Worm (Caenorhabditis elegans): ENCODE results near the gene lys-3.

lys-3 gene

ce11 chrV:10297099-10297498 lies 13.8 kb upstream of the lys-3 start, which contains the start of gene B0024.4:
B0024.4 (plus strand) TSS chrV:10297399.
- no peak for TF ChIP-seq ceh-39 (tag; optimal IDR thresholded peaks at IDR 0.05)
- no peak for TF ChIP-seq nhr-28 (tag; optimal IDR thresholded peaks at IDR 0.05)
- TF ChIP-seq ceh-83 (GFP tag; optimal IDR thresholded peaks at IDR 0.05), result no peak
- no peak for TF ChIP-seq nhr-12 (tag; optimal IDR thresholded peaks at IDR 0.05)
- no peak for TF ChIP-seq sem-2 (GFP tag; optimal IDR thresholded peaks at IDR 0.05)
- no peak for TF ChIP-seq lin-13 (tag; optimal IDR thresholded peaks at IDR 0.05)
- TF ChIP-seq bed-3 (GFP tag; optimal IDR thresholded peaks at IDR 0.05), result no peak
- no peak for TF ChIP-seq unc-39 (tag; optimal IDR thresholded peaks at IDR 0.05)
- no peak for TF ChIP-seq lin-32 (GFP tag; optimal IDR thresholded peaks at IDR 0.05)

ce11 chrV:10294549-10294948 lies 11.2 kb upstream of the lys-3 start, which contains the start of gene col-150:
col-150 (minus strand) TSS chrV:10294649.
- TF ChIP-seq snpc-4 (tag; optimal IDR thresholded peaks at IDR 0.05) (no peak), drap-1 (GFP tag; optimal IDR thresholded peaks at IDR 0.05) (no peak), sem-2 (GFP tag; optimal IDR thresholded peaks at IDR 0.05) (no peak), flh-1 (GFP tag; optimal IDR thresholded peaks at IDR 0.05) (no peak), nhr-76 (tag; optimal IDR thresholded peaks at IDR 0.05) (no peak), unc-39 (tag; optimal IDR thresholded peaks at IDR 0.05) (no peak), sptf-1 (tag; optimal IDR thresholded peaks at IDR 0.05) (no peak), mep-1 (tag; optimal IDR thresholded peaks at IDR 0.05) (no peak), lsy-2 (tag; optimal IDR thresholded peaks at IDR 0.05) (no peak), tbx-8 (GFP tag; optimal IDR thresholded peaks at IDR 0.05) (no peak), bed-3 (GFP tag; optimal IDR thresholded peaks at IDR 0.05) (no peak), nhr-2 (tag; optimal IDR thresholded peaks at IDR 0.05) (no peak), ham-2 (GFP tag; optimal IDR thresholded peaks at IDR 0.05) (no peak), cnd-1 (tag; optimal IDR thresholded peaks at IDR 0.05) (no peak), ces-1 (GFP tag; optimal IDR thresholded peaks at IDR 0.05) (no peak), ztf-11 (tag; optimal IDR thresholded peaks at IDR 0.05) (no peak), nhr-28 (tag; optimal IDR thresholded peaks at IDR 0.05) (no peak)

DNA sequence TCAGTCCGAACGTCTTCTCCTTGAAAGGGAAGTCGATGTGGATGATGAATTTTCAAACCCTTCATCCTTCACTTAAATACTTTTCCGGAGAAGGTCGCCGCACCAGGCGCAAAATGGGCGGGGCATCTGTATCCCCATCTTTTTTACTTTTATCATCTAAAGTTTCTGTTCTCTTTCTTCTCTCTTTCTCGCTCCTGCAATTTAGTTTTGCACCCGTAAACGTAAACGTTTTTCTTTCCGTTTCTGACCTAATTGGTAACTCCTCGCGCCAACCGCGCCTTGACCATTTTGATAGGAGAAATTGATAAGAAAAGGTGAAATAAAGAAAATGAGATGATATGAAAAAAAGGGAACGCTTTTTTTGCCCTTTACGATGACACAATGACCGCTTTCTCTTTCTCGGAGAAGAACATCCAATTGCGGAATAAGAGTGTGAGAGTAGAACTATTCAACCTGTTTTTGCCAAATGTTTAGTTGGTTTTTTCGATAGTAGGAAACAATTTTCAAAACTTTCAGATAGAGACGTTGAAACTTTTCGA lies 9.5 kb upstream of the lys-3 start, which contains the start of gene col-149:
Gene col-149 (minus strand): TSS at position 51 of the 539 bp plus-strand sequence.
- TF ChIP-seq snpc-4 (tag; optimal IDR thresholded peaks at IDR 0.05) (no peak), nhr-12 (tag; optimal IDR thresholded peaks at IDR 0.05) (no peak), flh-1 (GFP tag; optimal IDR thresholded peaks at IDR 0.05) (no peak), ceh-39 (tag; optimal IDR thresholded peaks at IDR 0.05) (no peak), bed-3 (GFP tag; optimal IDR thresholded peaks at IDR 0.05) (no peak), sem-2 (GFP tag; optimal IDR thresholded peaks at IDR 0.05) (no peak), ztf-11 (tag; optimal IDR thresholded peaks at IDR 0.05) (no peak), ces-1 (GFP tag; optimal IDR thresholded peaks at IDR 0.05) (no peak), mep-1 (tag; optimal IDR thresholded peaks at IDR 0.05) (no peak)

- TF ChIP-seq unc-62 (GFP tag; optimal IDR thresholded peaks at IDR 0.05) (no peak), cnd-1 (tag; optimal IDR thresholded peaks at IDR 0.05) (no peak), ham-2 (GFP tag; optimal IDR thresholded peaks at IDR 0.05) (no peak), nhr-12 (tag; optimal IDR thresholded peaks at IDR 0.05) (no peak), elt-3 (tag; optimal IDR thresholded peaks at IDR 0.05) (no peak), nhr-76 (tag; optimal IDR thresholded peaks at IDR 0.05) (no peak)
These were observed 8.5 kb upstream of the lys-3 start for ce11 chrV:10291848-10292247.

ce11 chrV:10289743-10290142 lies 6.4 kb upstream of the lys-3 start, which contains the start of gene B0024.15:
B0024.15 (plus strand) TSS chrV:10290043.
- TF ChIP-seq unc-39 (tag; optimal IDR thresholded peaks at IDR 0.05), result no peak
- TF ChIP-seq tbx-8 (GFP tag; optimal IDR thresholded peaks at IDR 0.05), result no peak
- no peak for TF ChIP-seq sptf-1 (tag; optimal IDR thresholded peaks at IDR 0.05)
- TF ChIP-seq flh-1 (GFP tag; optimal IDR thresholded peaks at IDR 0.05), result no peak
- no peak for TF ChIP-seq ceh-39 (tag; optimal IDR thresholded peaks at IDR 0.05)
- TF ChIP-seq snpc-4 (tag; optimal IDR thresholded peaks at IDR 0.05), result no peak
- TF ChIP-seq mep-1 (tag; optimal IDR thresholded peaks at IDR 0.05), result no peak
- no peak for TF ChIP-seq cnd-1 (tag; optimal IDR thresholded peaks at IDR 0.05)
- no peak for TF ChIP-seq mab-5 (tag; optimal IDR thresholded peaks at IDR 0.05)
- no peak for TF ChIP-seq M03D4.4 (tag; optimal IDR thresholded peaks at IDR 0.05)
- no peak for TF ChIP-seq sem-2 (GFP tag; optimal IDR thresholded peaks at IDR 0.05)
- no peak for TF ChIP-seq pha-4 (tag; optimal IDR thresholded peaks at IDR 0.05)
- TF ChIP-seq blmp-1 (tag; optimal IDR thresholded peaks at IDR 0.05), result no peak
- TF ChIP-seq ham-2 (GFP tag; optimal IDR thresholded peaks at IDR 0.05), result no peak
- no peak for TF ChIP-seq hlh-1 (tag; optimal IDR thresholded peaks at IDR 0.05)
- no peak for TF ChIP-seq lin-32 (GFP tag; optimal IDR thresholded peaks at IDR 0.05)
- TF ChIP-seq lsy-2 (tag; optimal IDR thresholded peaks at IDR 0.05), result no peak
- TF ChIP-seq unc-120 (tag; optimal IDR thresholded peaks at IDR 0.05; ENCODE audit: poor library complexity, severe bottlenecking), result no peak
- no peak for TF ChIP-seq ces-1 (GFP tag; optimal IDR thresholded peaks at IDR 0.05)
